Worm (Caenorhabditis elegans): ENCODE results near the gene T20B12.5.
A peak's percentile ranks its signal among the peaks of the same experiment; 100 is the strongest.

The T20B12.5 gene

ce11 chrIII:7378522-7378921, 11.6 kb upstream of the T20B12.5 start:
- TF ChIP-seq elt-4 (tag; optimal IDR thresholded peaks at IDR 0.05) (no peak), C38D4.7 (GFP tag; optimal IDR thresholded peaks at IDR 0.05) (no peak), sdc-2 (tag; optimal IDR thresholded peaks at IDR 0.05) (no peak), ztf-16 (tag; optimal IDR thresholded peaks at IDR 0.05) (no peak), ttx-3 (tag; optimal IDR thresholded peaks at IDR 0.05) (no peak), ceh-14 (tag; optimal IDR thresholded peaks at IDR 0.05) (no peak)

ce11 chrIII:7376143-7376802, 9.4 kb upstream of the T20B12.5 start:
- TF ChIP-seq hlh-30 (tag; optimal IDR thresholded peaks at IDR 0.05; ENCODE audit: insufficient read depth) = peak; percentile 88
- peak; percentile 36 for TF ChIP-seq pax-1 (tag; optimal IDR thresholded peaks at IDR 0.05)
- peak; percentile 21 for TF ChIP-seq ceh-18 (tag; optimal IDR thresholded peaks at IDR 0.05)
- TF ChIP-seq ceh-31 (tag; optimal IDR thresholded peaks at IDR 0.05) = peak; percentile 34
- TF ChIP-seq nfya-1 (tag; optimal IDR thresholded peaks at IDR 0.05) = peak; percentile 21
- TF ChIP-seq tbx-2 (tag; optimal IDR thresholded peaks at IDR 0.05) = peak; percentile 41
- TF ChIP-seq pag-3 (tag; optimal IDR thresholded peaks at IDR 0.05; ENCODE audit: borderline replicate concordance) = no peak
- peak; percentile 12 for TF ChIP-seq unc-55 (GFP tag; optimal IDR thresholded peaks at IDR 0.05)
- no peak for TF ChIP-seq ceh-14 (tag; optimal IDR thresholded peaks at IDR 0.05)
- peak; percentile 20 for TF ChIP-seq unc-42 (tag; optimal IDR thresholded peaks at IDR 0.05)

ce11 chrIII:7375434-7375833, 8.5 kb upstream of the T20B12.5 start:
- TF ChIP-seq elt-2 (tag; optimal IDR thresholded peaks at IDR 0.05) (peak; percentile 61), hlh-30 (tag; optimal IDR thresholded peaks at IDR 0.05; ENCODE audit: insufficient read depth) (no peak)

- peak; percentile 78 for TF ChIP-seq hlh-30 (tag; optimal IDR thresholded peaks at IDR 0.05; ENCODE audit: insufficient read depth)
- no peak for TF ChIP-seq K02D7.2 (tag; optimal IDR thresholded peaks at IDR 0.05)
Observed at ce11 chrIII:7374681-7375271, 7.9 kb upstream of the T20B12.5 start, which contains the start of gene mml-1. Gene mml-1 (minus strand): TSS chrIII:7374731.

ce11 chrIII:7373802-7374435, 7.0 kb upstream of the T20B12.5 start:
- TF ChIP-seq ceh-31 (tag; optimal IDR thresholded peaks at IDR 0.05) (no peak), unc-42 (tag; optimal IDR thresholded peaks at IDR 0.05) (no peak), madf-2 (tag; optimal IDR thresholded peaks at IDR 0.05) (no peak), ceh-2 (tag; optimal IDR thresholded peaks at IDR 0.05) (no peak), che-1 (tag; optimal IDR thresholded peaks at IDR 0.05) (no peak)

- TF ChIP-seq ceh-31 (tag; optimal IDR thresholded peaks at IDR 0.05) (no peak), ceh-24 (tag; optimal IDR thresholded peaks at IDR 0.05) (no peak), pha-4 (tag; optimal IDR thresholded peaks at IDR 0.05) (no peak), lin-11 (tag; optimal IDR thresholded peaks at IDR 0.05) (no peak), tbx-2 (tag; optimal IDR thresholded peaks at IDR 0.05) (no peak), ceh-9 (tag; optimal IDR thresholded peaks at IDR 0.05) (no peak), ama-1 (optimal IDR thresholded peaks at IDR 0.05) (no peak), sdc-2 (tag; optimal IDR thresholded peaks at IDR 0.05) (no peak), nhr-232 (tag; optimal IDR thresholded peaks at IDR 0.05) (no peak), dmd-4 (tag; optimal IDR thresholded peaks at IDR 0.05; ENCODE audit: borderline replicate concordance) (no peak), unc-3 (GFP tag; conservative IDR thresholded peaks at IDR 0.05) (no peak), unc-3 (tag; optimal IDR thresholded peaks at IDR 0.05) (no peak), hlh-6 (tag; optimal IDR thresholded peaks at IDR 0.05) (no peak), eyg-1 (tag; optimal IDR thresholded peaks at IDR 0.05) (no peak), unc-42 (tag; optimal IDR thresholded peaks at IDR 0.05) (no peak), ceh-48 (tag; optimal IDR thresholded peaks at IDR 0.05) (no peak), ets-4 (tag; optimal IDR thresholded peaks at IDR 0.05) (no peak), fax-1 (tag; optimal IDR thresholded peaks at IDR 0.05) (no peak), T23F11.4 (GFP tag; optimal IDR thresholded peaks at IDR 0.05) (no peak)
Observed at ce11 chrIII:7370569-7370968, 3.7 kb upstream of the T20B12.5 start.

Measured in whole organism, late embryonic.